Worm (Caenorhabditis elegans) whole organism, L4/young adult: ENCODE results near the gene ndx-9.

Experiments
- W03F9.2 ChIP-seq: fragments of 150-350 bp; optimal IDR thresholded peaks from 2 replicates; lab custom pipeline; 2014; ENCODE audit warnings: missing biosample characterization, missing genetic modification characterization
- dao-5 ChIP-seq: sonication (generic microtip); optimal IDR thresholded peaks from 2 replicates; lab custom pipeline; 2016; ENCODE audit warnings: missing genotype, missing genetic modification characterization, moderate library complexity, missing compliant biosample characterization

DNA sequence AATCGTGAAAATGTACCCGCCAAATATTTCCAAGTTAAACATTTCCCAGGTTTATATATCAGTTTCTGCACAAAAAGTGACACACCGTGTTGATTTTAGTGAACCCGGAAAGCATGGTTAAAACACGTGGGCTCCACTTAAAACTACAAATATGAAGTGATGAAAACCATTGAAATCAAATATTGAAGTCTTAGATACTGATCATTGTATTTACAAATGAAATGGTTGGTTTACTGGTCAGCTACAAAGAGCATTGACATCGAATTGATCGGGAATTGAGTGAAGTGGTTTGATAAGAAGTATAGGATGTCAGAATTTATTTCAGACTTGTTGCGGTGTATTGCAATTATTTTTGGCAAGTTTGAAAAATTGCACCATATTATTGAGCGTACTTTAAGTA lies 17.6 kb upstream of the ndx-9 start, which contains the start of gene hrg-5:
- TF ChIP-seq W03F9.2 = no peak
- TF ChIP-seq dao-5 (tag; lab: Kevin White, UChicago) = no peak
